Worm (Caenorhabditis elegans): ENCODE measurements around the gene F56D5.9.

Gene F56D5.9

DNA sequence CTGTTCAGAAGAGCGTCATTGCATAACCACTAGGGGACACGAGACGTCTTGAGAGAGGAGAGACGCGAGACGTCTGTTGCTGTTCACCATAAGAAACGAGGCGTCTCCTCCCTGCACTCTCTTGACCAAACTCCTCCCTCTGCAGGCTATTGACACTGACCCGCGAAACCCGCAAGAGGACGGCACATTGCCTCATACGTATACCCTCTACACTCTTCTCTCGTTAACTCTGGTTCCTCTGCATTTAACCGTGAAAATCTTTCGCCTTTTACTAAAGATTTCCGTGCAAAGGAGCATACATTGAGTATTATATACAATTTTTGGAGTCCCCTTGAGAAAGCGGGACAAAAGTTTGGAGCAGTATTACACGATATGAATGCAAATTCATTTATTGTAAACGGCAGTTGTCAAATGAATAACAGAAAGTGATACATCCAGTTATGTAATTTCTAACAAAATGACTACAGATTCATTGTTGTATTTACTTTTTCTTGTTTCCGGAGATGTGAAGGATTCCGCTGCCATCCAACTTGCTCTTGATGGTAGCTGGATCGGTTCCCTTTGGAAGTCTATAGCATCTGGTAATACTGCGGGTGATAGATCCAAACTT, 22.2 kb upstream of the F56D5.9 start (continued):
- TF ChIP-seq daf-16 (GFP tag; optimal IDR thresholded peaks at IDR 0.05) (peak; percentile 35 to 87), daf-16 (tag; optimal IDR thresholded peaks at IDR 0.05) (peak; percentile 98), skn-1 (tag; optimal IDR thresholded peaks at IDR 0.05) (no peak), hlh-30 (tag; optimal IDR thresholded peaks at IDR 0.05; ENCODE audit: insufficient read depth) (peak; percentile 90), madf-5 (GFP tag; IDR thresholded peaks at IDR 0.05) (no peak), unc-130 (GFP tag; optimal IDR thresholded peaks at IDR 0.05) (peak; percentile 78), lin-29 (GFP tag; IDR thresholded peaks at IDR 0.05) (no peak), Y75B8A.6 (GFP tag; IDR thresholded peaks at IDR 0.05) (no peak), dmd-6 (GFP tag; IDR thresholded peaks at IDR 0.05) (peak; percentile 90), sdz-12 (GFP tag; optimal IDR thresholded peaks at IDR 0.05) (no peak), lin-38 (GFP tag; IDR thresholded peaks at IDR 0.05) (peak; percentile 86), spr-3 (GFP tag; optimal IDR thresholded peaks at IDR 0.05) (peak; percentile 55), T20F7.1 (GFP tag; optimal IDR thresholded peaks at IDR 0.05) (peak; percentile 87), dve-1 (tag; optimal IDR thresholded peaks at IDR 0.05; ENCODE audit: insufficient read depth) (peak; percentile 97), nhr-42 (GFP tag; IDR thresholded peaks at IDR 0.05) (peak; percentile 50; the same call in 1 of the 2 replicates), zip-2 (tag; optimal IDR thresholded peaks at IDR 0.05) (peak; percentile 74), ceh-20 (GFP tag; IDR thresholded peaks at IDR 0.05) (peak; percentile 88), lir-3 (tag; optimal IDR thresholded peaks at IDR 0.05) (no peak), fos-1 (tag; optimal IDR thresholded peaks at IDR 0.05) (no peak), mep-1 (tag; optimal IDR thresholded peaks at IDR 0.05) (peak; percentile 97), ama-1 (optimal IDR thresholded peaks at IDR 0.05) (peak; percentile 99), unc-62 (GFP tag; optimal IDR thresholded peaks at IDR 0.05 in 1 of 2) (peak; percentile 42 to 98), unc-62 (tag; optimal IDR thresholded peaks at IDR 0.05) (no peak), F44E2.7 (GFP tag; IDR thresholded peaks at IDR 0.05) (no peak), dmd-9 (GFP tag; IDR thresholded peaks at IDR 0.05) (no peak), hif-1 (tag; optimal IDR thresholded peaks at IDR 0.05) (peak; percentile 79 to 86), php-3 (GFP tag; IDR thresholded peaks at IDR 0.05) (peak; percentile 59; the same call in 1 of the 2 replicates), mdl-1 (tag; optimal IDR thresholded peaks at IDR 0.05) (peak; percentile 72 to 95), lin-13 (GFP tag; optimal IDR thresholded peaks at IDR 0.05) (peak; percentile 91), Y105C5A.15 (GFP tag; IDR thresholded peaks at IDR 0.05) (no peak), nhr-41 (GFP tag; IDR thresholded peaks at IDR 0.05) (no peak), egl-43 (GFP tag; IDR thresholded peaks at IDR 0.05) (peak; percentile 84), daf-8 (GFP tag; IDR thresholded peaks at IDR 0.05) (no peak), gei-8 (GFP tag; optimal IDR thresholded peaks at IDR 0.05) (peak; percentile 80), ceh-62 (tag; optimal IDR thresholded peaks at IDR 0.05) (no peak), mxl-2 (GFP tag; conservative IDR thresholded peaks at IDR 0.05) (no peak), ztf-7 (tag; optimal IDR thresholded peaks at IDR 0.05) (peak; percentile 63), pqm-1 (tag; optimal IDR thresholded peaks at IDR 0.05) (no peak), duxl-1 (tag; optimal IDR thresholded peaks at IDR 0.05; ENCODE audit: poor library complexity) (peak; percentile 84), zip-11 (GFP tag; IDR thresholded peaks at IDR 0.05) (no peak), ZK546.5 (tag; optimal IDR thresholded peaks at IDR 0.05) (peak in 1 of 2 experiments; percentile 1), hmg-1.1 (GFP tag; IDR thresholded peaks at IDR 0.05) (peak; percentile 94), nhr-25 (tag; optimal IDR thresholded peaks at IDR 0.05; ENCODE audit: borderline replicate concordance, insufficient read depth) (peak; percentile 95), ZK337.2 (GFP tag; IDR thresholded peaks at IDR 0.05) (0 out of 2 replicates have a peak, but pooled peaks have one; percentile 33), nhr-111 (GFP tag; optimal IDR thresholded peaks at IDR 0.05) (no peak), madf-9 (GFP tag; conservative IDR thresholded peaks at IDR 0.05) (peak; percentile 46; the same call in 1 of the 2 replicates), vab-7 (GFP tag; IDR thresholded peaks at IDR 0.05) (no peak; the same call in 1 of the 2 replicates), T26A8.4 (GFP tag; IDR thresholded peaks at IDR 0.05) (peak; percentile 93), Y48G9A.11 (GFP tag; IDR thresholded peaks at IDR 0.05) (peak; percentile 67), nhr-76 (tag; optimal IDR thresholded peaks at IDR 0.05) (no peak)

All from whole organism, L4 larva.